Worm (Caenorhabditis elegans) whole organism, young adult: ENCODE measurements around the gene R04F11.2.
A peak's percentile ranks its signal among the peaks of the same experiment; 100 is the strongest.

Source experiments
- B0336.3 ChIP-seq: fragments of 200-800 bp; sonication (Bioruptor generic); IDR thresholded peaks from 2 replicates; pipeline ENCODE4 v1.3.6; 2022; ENCODE audit warnings: missing genetic modification characterization, missing compliant biosample characterization
- F49E8.2 ChIP-seq: sonication (generic microtip); optimal IDR thresholded peaks from 3 replicates; lab custom pipeline; 2017; ENCODE audit warnings: missing genetic modification characterization, mild to moderate bottlenecking, missing compliant biosample characterization, antibody characterized with exemption, moderate library complexity; ENCODE audit not compliant: insufficient read depth
- T07F8.4 ChIP-seq: sonication (generic microtip); optimal IDR thresholded peaks from 2 replicates; lab custom pipeline; 2016; ENCODE audit warnings: mild to moderate bottlenecking, missing genetic modification characterization, moderate library complexity, missing compliant biosample characterization
- Y79H2A.3 ChIP-seq: fragments of 200-800 bp; sonication (Bioruptor generic); conservative IDR thresholded peaks from 2 replicates; pipeline ENCODE4 v1.3.6; 2022; ENCODE audit warnings: missing genetic modification reagents, missing genetic modification characterization, missing compliant biosample characterization
- attf-3 ChIP-seq: fragments of 200-800 bp; sonication (Bioruptor generic); conservative IDR thresholded peaks from 2 replicates; pipeline ENCODE4 v1.3.6; 2022; ENCODE audit warnings: missing genetic modification reagents, missing genetic modification characterization, missing compliant biosample characterization
- bed-1 ChIP-seq: fragments of 200-800 bp; sonication (Bioruptor generic); IDR thresholded peaks from 2 replicates; pipeline ENCODE4 v1.3.6; 2022; ENCODE audit warnings: missing genetic modification reagents, missing genetic modification characterization, missing compliant biosample characterization
- ceh-100 ChIP-seq: fragments of 200-800 bp; sonication (Bioruptor generic); IDR thresholded peaks from 2 replicates; pipeline ENCODE4 v1.3.6; 2022; ENCODE audit warnings: missing genetic modification reagents, missing genetic modification characterization, missing compliant biosample characterization
- ceh-27 ChIP-seq: fragments of 200-800 bp; sonication (Bioruptor generic); optimal IDR thresholded peaks from 2 replicates; lab custom pipeline; 2018; ENCODE audit warnings: mild to moderate bottlenecking, missing genetic modification characterization, moderate library complexity, missing compliant biosample characterization
- ceh-91 ChIP-seq: fragments of 200-800 bp; sonication (Bioruptor generic); IDR thresholded peaks from 2 replicates; pipeline ENCODE4 v1.3.6; 2022; ENCODE audit warnings: missing genetic modification reagents, missing genetic modification characterization, missing compliant biosample characterization
- dpff-1 ChIP-seq: sonication (generic microtip); optimal IDR thresholded peaks from 2 replicates; lab custom pipeline; 2017; ENCODE audit warnings: mild to moderate bottlenecking, missing genetic modification characterization, missing compliant biosample characterization
- dpl-1 ChIP-seq: fragments of 150-350 bp; optimal IDR thresholded peaks from 2 replicates; lab custom pipeline; 2014; ENCODE audit warnings: missing biosample characterization, missing genetic modification reagents, missing genetic modification characterization
- efl-1 ChIP-seq: fragments of 150-350 bp; optimal IDR thresholded peaks from 2 replicates; lab custom pipeline; 2014; ENCODE audit warnings: missing biosample characterization, missing genetic modification reagents, missing genetic modification characterization
- egl-18 ChIP-seq: fragments of 200-800 bp; sonication (Bioruptor generic); IDR thresholded peaks from 2 replicates; pipeline ENCODE4 v1.3.6; 2022; ENCODE audit warnings: missing genetic modification reagents, missing genetic modification characterization, missing compliant biosample characterization
- egrh-3 ChIP-seq: fragments of 200-800 bp; sonication (Bioruptor generic); IDR thresholded peaks from 2 replicates; pipeline ENCODE4 v1.3.6; 2022; ENCODE audit warnings: missing genetic modification reagents, missing genetic modification characterization, missing compliant biosample characterization
- ekl-4 ChIP-seq: fragments of 200-800 bp; sonication (Bioruptor generic); IDR thresholded peaks from 2 replicates; pipeline ENCODE4 v1.3.6; 2022; ENCODE audit warnings: missing genetic modification reagents, missing genetic modification characterization, missing compliant biosample characterization
- hlh-12 ChIP-seq: sonication (generic microtip); optimal IDR thresholded peaks from 2 replicates; lab custom pipeline; 2016; ENCODE audit warnings: missing genetic modification characterization, missing compliant biosample characterization
- hrde-1 ChIP-seq: sonication (generic microtip); optimal IDR thresholded peaks from 2 replicates; lab custom pipeline; 2016; ENCODE audit warnings: missing genetic modification characterization, mild to moderate bottlenecking, missing compliant biosample characterization, moderate library complexity, missing genotype, missing genetic modification reagents, borderline replicate concordance
- hsf-1 ChIP-seq: fragments of 200-800 bp; sonication (Bioruptor generic); IDR thresholded peaks from 2 replicates; pipeline ENCODE4 v1.3.6; 2022; ENCODE audit warnings: missing genetic modification reagents, missing genetic modification characterization, missing compliant biosample characterization
- lsl-1 ChIP-seq: fragments of 200-800 bp; sonication (Bioruptor generic); optimal IDR thresholded peaks from 2 replicates; lab custom pipeline; 2018; ENCODE audit warnings: mild to moderate bottlenecking, missing genetic modification characterization, moderate library complexity, missing compliant biosample characterization
- madf-10 ChIP-seq: sonication (generic microtip); optimal IDR thresholded peaks from 2 replicates; lab custom pipeline; 2016; ENCODE audit warnings: mild to moderate bottlenecking, missing genetic modification characterization, missing compliant biosample characterization
- madf-6 ChIP-seq: fragments of 200-800 bp; sonication (Bioruptor generic); IDR thresholded peaks from 2 replicates; pipeline ENCODE4 v1.3.6; 2022; ENCODE audit warnings: missing genetic modification reagents, missing genetic modification characterization, missing compliant biosample characterization
- mes-4 ChIP-seq: sonication (generic microtip); optimal IDR thresholded peaks from 2 replicates; lab custom pipeline; 2016; ENCODE audit warnings: missing genotype, missing genetic modification characterization, missing compliant biosample characterization
- nfya-2 ChIP-seq: fragments of 200-800 bp; sonication (Bioruptor generic); IDR thresholded peaks from 2 replicates; pipeline ENCODE4 v1.3.6; 2022; ENCODE audit warnings: missing genetic modification reagents, missing genetic modification characterization, missing compliant biosample characterization
- nfyb-1 ChIP-seq: fragments of 200-800 bp; sonication (Bioruptor generic); IDR thresholded peaks from 2 replicates; pipeline ENCODE4 v1.3.6; 2022; ENCODE audit warnings: missing genetic modification reagents, missing genetic modification characterization, missing compliant biosample characterization
- nhr-120 ChIP-seq: fragments of 200-800 bp; sonication (Bioruptor generic); IDR thresholded peaks from 2 replicates; pipeline ENCODE4 v1.3.6; 2022; ENCODE audit warnings: missing genetic modification characterization, missing compliant biosample characterization
- nhr-80 ChIP-seq: sonication (generic microtip); optimal IDR thresholded peaks from 2 replicates; lab custom pipeline; 2016; ENCODE audit warnings: missing genetic modification characterization, missing compliant biosample characterization
- nhr-90 ChIP-seq: sonication (generic microtip); optimal IDR thresholded peaks from 2 replicates; lab custom pipeline; 2016; ENCODE audit warnings: missing genotype, mild to moderate bottlenecking, missing genetic modification characterization, missing compliant biosample characterization
- pbrm-1 ChIP-seq: fragments of 200-800 bp; sonication (Bioruptor generic); IDR thresholded peaks from 2 replicates; pipeline ENCODE4 v1.3.6; 2022; ENCODE audit warnings: missing genetic modification reagents, missing genetic modification characterization, missing compliant biosample characterization
- rcor-1 ChIP-seq: fragments of 200-800 bp; sonication (Bioruptor generic); IDR thresholded peaks from 2 replicates; pipeline ENCODE4 v1.3.6; 2022; ENCODE audit warnings: missing genetic modification reagents, missing genetic modification characterization, missing compliant biosample characterization
- sdz-38 ChIP-seq: sonication (generic microtip); optimal IDR thresholded peaks from 2 replicates; lab custom pipeline; 2016; ENCODE audit warnings: missing genotype, missing genetic modification characterization, missing compliant biosample characterization
- sea-2 ChIP-seq: fragments of 200-800 bp; sonication (Bioruptor generic); IDR thresholded peaks from 2 replicates; pipeline ENCODE4 v1.3.6; 2022; ENCODE audit warnings: missing genetic modification characterization, missing compliant biosample characterization
- snpc-1.1 ChIP-seq: sonication (generic microtip); optimal IDR thresholded peaks from 2 replicates; lab custom pipeline; 2017; ENCODE audit warnings: missing genetic modification characterization, mild to moderate bottlenecking, missing compliant biosample characterization, antibody characterized with exemption, moderate library complexity, missing genotype, missing genetic modification reagents; ENCODE audit not compliant: insufficient read depth
- snpc-1.3 ChIP-seq: sonication (generic microtip); optimal IDR thresholded peaks from 2 replicates; lab custom pipeline; 2017; ENCODE audit warnings: missing genetic modification characterization, mild to moderate bottlenecking, missing compliant biosample characterization, antibody characterized with exemption, moderate library complexity, missing genotype, missing genetic modification reagents; ENCODE audit not compliant: insufficient read depth
- tbp1 ChIP-seq: fragments of 200-800 bp; sonication (Bioruptor generic); optimal IDR thresholded peaks from 2 replicates; lab custom pipeline; 2018; ENCODE audit warnings: mild to moderate bottlenecking, missing genetic modification characterization, missing compliant biosample characterization
- ztf-26 ChIP-seq: sonication (generic microtip); optimal IDR thresholded peaks from 2 replicates; lab custom pipeline; 2017; ENCODE audit warnings: missing genetic modification characterization, missing compliant biosample characterization

Gene R04F11.2

ce11 chrV:12310256-12310655 lies 7.9 kb upstream of the R04F11.2 start, which contains the start of gene hpo-30:
TSS of gene hpo-30 (minus strand) at chrV:12310356.
- TF ChIP-seq F49E8.2 (tag; lab: Kevin White, UChicago) (no peak), hlh-12 (tag; lab: Kevin White, UChicago) (no peak), ceh-91 (GFP tag; lab: Robert Waterston, UW) (no peak), lsl-1 (no peak), Y79H2A.3 (GFP tag; lab: Robert Waterston, UW) (no peak), T07F8.4 (no peak), ceh-27 (no peak)

- no peak for TF ChIP-seq egrh-3 (GFP tag; lab: Robert Waterston, UW)
- TF ChIP-seq attf-3 (GFP tag; lab: Robert Waterston, UW): peak; percentile 43; the same call in 1 of the 2 replicates
- TF ChIP-seq ceh-100 (GFP tag; lab: Robert Waterston, UW): no peak
- TF ChIP-seq madf-6 (GFP tag; lab: Robert Waterston, UW): 0 out of 2 replicates have a peak, but pooled peaks have one; percentile 7
- no peak for TF ChIP-seq nhr-80
- no peak for TF ChIP-seq nhr-90 (tag; lab: Kevin White, UChicago)
- no peak for TF ChIP-seq hrde-1 (tag; lab: Kevin White, UChicago)
- TF ChIP-seq dpff-1 (tag; lab: Kevin White, UChicago): no peak
- no peak for TF ChIP-seq sdz-38 (tag; lab: Kevin White, UChicago)
- TF ChIP-seq nfya-2 (GFP tag; lab: Robert Waterston, UW): no peak
- TF ChIP-seq hsf-1 (GFP tag; lab: Robert Waterston, UW): peak; percentile 67
- peak; percentile 48 for TF ChIP-seq ceh-27
- peak; percentile 32 for TF ChIP-seq snpc-1.3
- no peak for TF ChIP-seq nhr-120 (GFP tag; lab: Robert Waterston, UW)
- TF ChIP-seq nfyb-1 (GFP tag; lab: Robert Waterston, UW): 0 out of 2 replicates have a peak, but pooled peaks have one; percentile 44
- 0 out of 2 replicates have a peak, but pooled peaks have one; percentile 10 for TF ChIP-seq B0336.3 (GFP tag; lab: Robert Waterston, UW)
- TF ChIP-seq dpl-1 (GFP tag; lab: Kevin White, UChicago): no peak
- TF ChIP-seq ekl-4: peak; percentile 62; the same call in 1 of the 2 replicates
Observed at ce11 chrV:12314413-12314812, 3.8 kb upstream of the R04F11.2 start.

ce11 chrV:12316076-12316475 lies 2.1 kb upstream of the R04F11.2 start:
- TF ChIP-seq dpl-1 (GFP tag; lab: Kevin White, UChicago) (no peak), pbrm-1 (no peak), efl-1 (GFP tag; lab: Kevin White, UChicago) (no peak), snpc-1.1 (tag; lab: Kevin White, UChicago) (no peak), sdz-38 (tag; lab: Kevin White, UChicago) (no peak), ztf-26 (tag; lab: Kevin White, UChicago) (no peak), sea-2 (no peak), hrde-1 (tag; lab: Kevin White, UChicago) (no peak), nhr-80 (no peak), T07F8.4 (no peak), madf-10 (tag; lab: Kevin White, UChicago) (no peak), bed-1 (GFP tag; lab: Robert Waterston, UW) (no peak), tbp1 (GFP tag; lab: Kevin White, UChicago) (no peak), rcor-1 (no peak), attf-3 (GFP tag; lab: Robert Waterston, UW) (no peak), egl-18 (GFP tag; lab: Robert Waterston, UW) (no peak), mes-4 (tag; lab: Kevin White, UChicago) (no peak)
